Worm (Caenorhabditis elegans): ENCODE results near the gene gpdh-2.

Gene gpdh-2

DNA sequence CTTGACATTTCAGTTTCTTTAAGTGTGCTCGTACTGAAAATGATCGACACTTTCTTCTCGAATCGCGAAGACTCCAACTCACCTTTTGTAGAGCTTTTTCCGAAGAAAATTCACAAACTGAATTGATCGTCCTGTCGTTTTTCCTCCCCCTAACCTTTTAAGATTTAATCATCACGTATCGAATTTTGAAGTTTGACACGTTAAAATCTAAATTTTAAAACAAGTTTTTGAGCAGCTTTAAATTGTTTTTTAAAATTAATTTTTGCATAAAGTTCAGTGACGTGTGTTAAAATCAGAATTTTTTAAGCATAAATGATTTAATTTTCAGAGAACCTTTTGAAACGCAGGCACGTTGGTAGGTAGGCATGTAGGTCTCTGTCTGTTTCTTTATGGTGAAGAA lies 32.3 kb upstream of the gpdh-2 start, which contains the start of gene alg-4:
Gene alg-4, minus strand, starts transcription at position 101 of the 400 bp plus-strand sequence.
- TF ChIP-seq nhr-71 (tag; optimal IDR thresholded peaks at IDR 0.05) (no peak), unc-30 (tag; optimal IDR thresholded peaks at IDR 0.05) (no peak), lin-13 (GFP tag; optimal IDR thresholded peaks at IDR 0.05) (no peak), lin-35 (GFP tag; optimal IDR thresholded peaks at IDR 0.05) (no peak), fkh-10 (GFP tag; optimal IDR thresholded peaks at IDR 0.05) (no peak), ceh-82 (tag; optimal IDR thresholded peaks at IDR 0.05) (no peak), dpl-1 (GFP tag; optimal IDR thresholded peaks at IDR 0.05) (no peak), fkh-8 (tag; optimal IDR thresholded peaks at IDR 0.05) (no peak), Y116A8C.19 (tag; optimal IDR thresholded peaks at IDR 0.05; ENCODE audit: borderline replicate concordance) (no peak), lin-39 (tag; optimal IDR thresholded peaks at IDR 0.05) (no peak), sup-37 (GFP tag; optimal IDR thresholded peaks at IDR 0.05) (no peak), snu-23 (GFP tag; optimal IDR thresholded peaks at IDR 0.05) (no peak), ceh-8 (GFP tag; optimal IDR thresholded peaks at IDR 0.05) (no peak), sox-4 (tag; optimal IDR thresholded peaks at IDR 0.05) (no peak)

ce11 chrIII:9886323-9886722 lies 27.3 kb upstream of the gpdh-2 start:
- peak; percentile 41 for TF ChIP-seq fkh-8 (tag; optimal IDR thresholded peaks at IDR 0.05)
- no peak for TF ChIP-seq xbp-1 (tag; optimal IDR thresholded peaks at IDR 0.05)
- TF ChIP-seq fkh-10 (GFP tag; optimal IDR thresholded peaks at IDR 0.05) = peak; percentile 24
- peak; percentile 57 for TF ChIP-seq lin-14 (GFP tag; optimal IDR thresholded peaks at IDR 0.05)

ce11 chrIII:9885609-9886008 lies 26.6 kb upstream of the gpdh-2 start:
- no peak for TF ChIP-seq Y116A8C.19 (tag; optimal IDR thresholded peaks at IDR 0.05; ENCODE audit: borderline replicate concordance)
- no peak for TF ChIP-seq xbp-1 (tag; optimal IDR thresholded peaks at IDR 0.05)
- TF ChIP-seq rnt-1 (tag; optimal IDR thresholded peaks at IDR 0.05) = peak; percentile 47
- no peak for TF ChIP-seq C16A3.4 (tag; optimal IDR thresholded peaks at IDR 0.05)
- peak; percentile 59 for TF ChIP-seq lin-14 (GFP tag; optimal IDR thresholded peaks at IDR 0.05)
- no peak for TF ChIP-seq elt-3 (tag; optimal IDR thresholded peaks at IDR 0.05)
- TF ChIP-seq hlh-17 (GFP tag; optimal IDR thresholded peaks at IDR 0.05; ENCODE audit: borderline replicate concordance) = no peak
- TF ChIP-seq fkh-8 (tag; optimal IDR thresholded peaks at IDR 0.05) = no peak

DNA sequence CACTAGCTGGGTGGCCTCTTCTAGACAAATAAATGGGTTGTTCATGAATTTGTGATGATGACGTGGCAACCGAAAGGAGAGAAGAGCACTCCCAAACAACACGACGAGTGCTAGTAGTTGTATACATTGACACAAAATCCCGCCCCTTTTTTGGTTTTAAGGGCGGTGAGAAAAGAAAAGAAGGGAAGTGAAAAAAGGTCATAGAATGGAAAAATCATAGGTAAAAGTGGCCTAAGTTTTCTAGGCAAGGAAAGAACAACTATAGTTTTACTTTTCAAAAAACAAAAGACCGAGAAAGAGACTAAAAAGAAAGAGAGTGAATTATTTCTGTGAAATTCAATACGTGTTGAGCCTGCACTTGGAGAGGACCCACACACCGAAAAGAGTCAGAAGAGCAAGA lies 19.8 kb upstream of the gpdh-2 start, which contains the start of gene ZK757.2:
Gene ZK757.2, minus strand, starts transcription at position 101 of the 400 bp plus-strand sequence.
- TF ChIP-seq pag-3 (tag; optimal IDR thresholded peaks at IDR 0.05; ENCODE audit: borderline replicate concordance, insufficient read depth) = no peak

DNA sequence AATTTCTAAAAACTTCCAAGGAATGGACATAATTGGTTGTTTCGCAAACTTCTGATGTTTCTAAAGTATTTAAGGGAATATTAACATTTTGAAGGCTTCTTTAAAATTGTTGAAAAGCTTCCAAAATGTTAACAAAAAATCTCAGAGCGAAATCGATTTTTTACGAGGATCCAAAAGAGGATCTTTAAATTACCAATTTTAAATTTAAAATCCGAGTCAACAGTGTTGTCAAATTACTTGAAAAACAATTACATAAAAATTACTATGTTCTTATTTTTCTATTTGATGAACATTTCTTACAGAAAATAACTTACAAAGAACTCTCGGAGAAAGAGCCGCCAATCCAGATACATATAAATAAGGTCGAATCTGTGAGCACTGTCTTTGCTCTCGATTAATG lies 18.0 kb upstream of the gpdh-2 start, which contains the start of gene ZK757.10:
Gene ZK757.10, plus strand, starts transcription at position 301 of the 400 bp plus-strand sequence.
- TF ChIP-seq C16A3.4 (tag; optimal IDR thresholded peaks at IDR 0.05) (no peak), nhr-85 (tag) (no peak), nhr-237 (tag; optimal IDR thresholded peaks at IDR 0.05) (no peak), fkh-10 (GFP tag; optimal IDR thresholded peaks at IDR 0.05) (no peak), zag-1 (tag; optimal IDR thresholded peaks at IDR 0.05) (no peak)

- TF ChIP-seq tbx-2 (tag; optimal IDR thresholded peaks at IDR 0.05) (no peak), nhr-76 (tag; optimal IDR thresholded peaks at IDR 0.05) (no peak), unc-30 (tag; optimal IDR thresholded peaks at IDR 0.05) (no peak), hlh-17 (GFP tag; optimal IDR thresholded peaks at IDR 0.05; ENCODE audit: borderline replicate concordance) (no peak), sox-4 (tag; optimal IDR thresholded peaks at IDR 0.05) (no peak), nhr-77 (tag; optimal IDR thresholded peaks at IDR 0.05) (no peak), Y116A8C.19 (tag; optimal IDR thresholded peaks at IDR 0.05; ENCODE audit: borderline replicate concordance) (no peak)
Observed at ce11 chrIII:9874515-9874914, 15.5 kb upstream of the gpdh-2 start.

ce11 chrIII:9871032-9871431 lies 12.0 kb upstream of the gpdh-2 start, which contains the start of gene ZK757.1:
Gene ZK757.1 (minus strand): TSS chrIII:9871132.
- TF ChIP-seq hlh-17 (GFP tag; optimal IDR thresholded peaks at IDR 0.05; ENCODE audit: borderline replicate concordance) (no peak), Y116A8C.19 (tag; optimal IDR thresholded peaks at IDR 0.05; ENCODE audit: borderline replicate concordance) (no peak), elt-2 (tag; optimal IDR thresholded peaks at IDR 0.05) (no peak), C16A3.4 (tag; optimal IDR thresholded peaks at IDR 0.05) (no peak), pqm-1 (tag; optimal IDR thresholded peaks at IDR 0.05) (no peak), mef-2 (tag; optimal IDR thresholded peaks at IDR 0.05) (no peak), lin-13 (GFP tag; optimal IDR thresholded peaks at IDR 0.05) (no peak), pax-3 (tag; optimal IDR thresholded peaks at IDR 0.05) (no peak), hpl-2 (GFP tag; optimal IDR thresholded peaks at IDR 0.05) (no peak), blmp-1 (tag; optimal IDR thresholded peaks at IDR 0.05) (no peak), nhr-77 (tag; optimal IDR thresholded peaks at IDR 0.05) (no peak), unc-86 (tag; optimal IDR thresholded peaks at IDR 0.05) (no peak), ztf-4 (tag; optimal IDR thresholded peaks at IDR 0.05) (no peak), fkh-8 (tag; optimal IDR thresholded peaks at IDR 0.05) (no peak), zag-1 (tag; optimal IDR thresholded peaks at IDR 0.05) (no peak), C34B4.2 (tag; optimal IDR thresholded peaks at IDR 0.05) (no peak), rnt-1 (tag; optimal IDR thresholded peaks at IDR 0.05) (no peak), aly-2 (tag; optimal IDR thresholded peaks at IDR 0.05) (no peak)
